Worm (Caenorhabditis elegans): Measurements from ENCODE around the gene C23H5.8.

- TF ChIP-seq nhr-6 (tag; optimal IDR thresholded peaks at IDR 0.05) (no peak), ama-1 (optimal IDR thresholded peaks at IDR 0.05) (no peak), nhr-23 (tag; optimal IDR thresholded peaks at IDR 0.05) (no peak), ceh-16 (tag; optimal IDR thresholded peaks at IDR 0.05) (no peak), aly-2 (tag; optimal IDR thresholded peaks at IDR 0.05) (no peak)
Measured at ce11 chrIV:2080340-2080739, 32.9 kb downstream of the C23H5.8 start.

Measured in whole organism, L2 larva.